Worm (Caenorhabditis elegans) whole organism, L1 larva: ENCODE results near the gene coh-3.

Experiments used
- C16A3.4 ChIP-seq: fragments of 150-350 bp; optimal IDR thresholded peaks from 2 replicates; lab custom pipeline; 2014; ENCODE audit warnings: missing biosample characterization, missing genetic modification characterization
- C34B4.2 ChIP-seq: sonication (generic microtip); optimal IDR thresholded peaks from 2 replicates; lab custom pipeline; 2017; ENCODE audit warnings: mild to moderate bottlenecking, missing genetic modification characterization, missing compliant biosample characterization
- Y116A8C.19 ChIP-seq: sonication (generic microtip); optimal IDR thresholded peaks from 2 replicates; lab custom pipeline; 2016; ENCODE audit warnings: missing compliant biosample characterization, missing genetic modification characterization, borderline replicate concordance
- alr-1 ChIP-seq: fragments of 200-800 bp; sonication (Bioruptor generic); optimal IDR thresholded peaks from 2 replicates; lab custom pipeline; 2018; ENCODE audit warnings: borderline replicate concordance, mild to moderate bottlenecking, missing genetic modification characterization, missing compliant biosample characterization
- aly-2 ChIP-seq: fragments of 150-350 bp; optimal IDR thresholded peaks from 2 replicates; lab custom pipeline; 2014; ENCODE audit warnings: missing biosample characterization, missing genetic modification characterization
- ama-1 ChIP-seq: fragments of 150-350 bp; optimal IDR thresholded peaks from 2 replicates; lab custom pipeline; 2014
- ceh-63 ChIP-seq: fragments of 200-800 bp; sonication (Bioruptor generic); optimal IDR thresholded peaks from 2 replicates; lab custom pipeline; 2018; ENCODE audit warnings: mild to moderate bottlenecking, missing genetic modification characterization, missing compliant biosample characterization
- ces-1 ChIP-seq: fragments of 150-350 bp; optimal IDR thresholded peaks from 2 replicates; lab custom pipeline; 2014; ENCODE audit warnings: missing biosample characterization, missing genetic modification reagents, missing genetic modification characterization
- efl-1 ChIP-seq, 4 experiments: fragments of 150-350 bp; optimal IDR thresholded peaks in 3 of 4; peaks in 1 of 4; 1 replicate in 1 of 4; 2 replicates in 3 of 4; lab custom pipeline; 2014; ENCODE audit warnings: missing biosample characterization in 2 of 4, missing genetic modification characterization in 2 of 4, missing genetic modification reagents in 2 of 4
- efl-3 ChIP-seq: fragments of 200-800 bp; sonication (Bioruptor generic); optimal IDR thresholded peaks from 2 replicates; lab custom pipeline; 2018; ENCODE audit warnings: mild to moderate bottlenecking, missing genetic modification characterization, missing compliant biosample characterization
- elt-3 ChIP-seq, 6 experiments: fragments of 150-350 bp in 1 of 6; sonication (generic microtip); optimal IDR thresholded peaks; 2 replicates each; lab custom pipeline; 2017 to 2018; ENCODE audit warnings: missing biosample characterization in 6 of 6, missing genetic modification characterization in 6 of 6, inconsistent platforms in 1 of 6
- grh-1 ChIP-seq: fragments of 200-800 bp; sonication (Bioruptor generic); IDR thresholded peaks from 2 replicates; pipeline ENCODE4 v1.3.6; 2022; ENCODE audit warnings: missing genetic modification reagents, missing genetic modification characterization, missing compliant biosample characterization
- hlh-4 ChIP-seq: sonication (generic microtip); optimal IDR thresholded peaks from 2 replicates; lab custom pipeline; 2016; ENCODE audit warnings: mild to moderate bottlenecking, missing genetic modification characterization, missing compliant biosample characterization
- irx-1 ChIP-seq: sonication (generic microtip); optimal IDR thresholded peaks from 2 replicates; lab custom pipeline; 2016; ENCODE audit warnings: missing genetic modification characterization, missing compliant biosample characterization
- isw-1 ChIP-seq: fragments of 200-800 bp; sonication (Bioruptor generic); IDR thresholded peaks from 2 replicates; pipeline ENCODE4 v1.3.6; 2022; ENCODE audit warnings: missing genetic modification characterization, missing compliant biosample characterization
- jun-1 ChIP-seq: fragments of 150-350 bp; optimal IDR thresholded peaks from 2 replicates; lab custom pipeline; 2014; ENCODE audit warnings: missing biosample characterization, missing genetic modification reagents, missing genetic modification characterization
- lin-13 ChIP-seq: fragments of 150-350 bp; optimal IDR thresholded peaks from 2 replicates; lab custom pipeline; 2014; ENCODE audit warnings: missing biosample characterization, missing genetic modification reagents, missing genetic modification characterization
- lin-39 ChIP-seq: fragments of 150-350 bp; optimal IDR thresholded peaks from 2 replicates; lab custom pipeline; 2014; ENCODE audit warnings: missing biosample characterization, missing genetic modification reagents, missing genetic modification characterization
- lir-3 ChIP-seq: sonication (generic microtip); optimal IDR thresholded peaks from 2 replicates; lab custom pipeline; 2016; ENCODE audit warnings: mild to moderate bottlenecking, missing genetic modification characterization, moderate library complexity, missing compliant biosample characterization; ENCODE audit not compliant: poor library complexity
- lsy-2 ChIP-seq, 2 experiments: fragments of 150-350 bp; optimal IDR thresholded peaks; 2 replicates each; lab custom pipeline; 2014; ENCODE audit warnings: missing biosample characterization in 2 of 2, missing genetic modification characterization in 2 of 2
- mab-9 ChIP-seq: fragments of 200-800 bp; sonication (Bioruptor generic); IDR thresholded peaks from 2 replicates; pipeline ENCODE4 v1.3.6; 2022; ENCODE audit warnings: missing genetic modification reagents, missing genetic modification characterization, missing compliant biosample characterization
- mep-1 ChIP-seq: fragments of 150-350 bp; optimal IDR thresholded peaks from 2 replicates; lab custom pipeline; 2014; ENCODE audit warnings: missing biosample characterization, missing genetic modification characterization
- nhr-20 ChIP-seq: sonication (generic microtip); optimal IDR thresholded peaks from 2 replicates; lab custom pipeline; 2016; ENCODE audit warnings: mild to moderate bottlenecking, missing genetic modification characterization, missing compliant biosample characterization
- nhr-237 ChIP-seq: fragments of 150-350 bp; optimal IDR thresholded peaks from 2 replicates; lab custom pipeline; 2014; ENCODE audit warnings: missing biosample characterization, missing genetic modification characterization
- nhr-76 ChIP-seq: sonication (generic microtip); optimal IDR thresholded peaks from 2 replicates; lab custom pipeline; 2017; ENCODE audit warnings: missing biosample characterization, missing genetic modification characterization
- nhr-84 ChIP-seq: sonication (generic microtip); optimal IDR thresholded peaks from 2 replicates; lab custom pipeline; 2017; ENCODE audit warnings: missing biosample characterization, missing genetic modification characterization
- nhr-85 ChIP-seq: sonication (generic microtip); peaks from one replicate; lab custom pipeline; 2016; ENCODE audit warnings: missing genetic modification characterization, inconsistent platforms, missing compliant biosample characterization
- pqm-1 ChIP-seq: sonication (generic microtip); optimal IDR thresholded peaks from 3 replicates; lab custom pipeline; 2017; ENCODE audit warnings: missing biosample characterization, missing genetic modification characterization
- snpc-4 ChIP-seq: fragments of 150-350 bp; optimal IDR thresholded peaks from 2 replicates; lab custom pipeline; 2014; ENCODE audit warnings: missing biosample characterization, missing genetic modification characterization
- snu-23 ChIP-seq: sonication (generic microtip); optimal IDR thresholded peaks from 2 replicates; lab custom pipeline; 2016; ENCODE audit warnings: missing genetic modification characterization, missing compliant biosample characterization
- tbx-2 ChIP-seq: sonication (generic microtip); optimal IDR thresholded peaks from 2 replicates; lab custom pipeline; 2016; ENCODE audit warnings: missing genetic modification characterization, missing compliant biosample characterization
- tlp-1 ChIP-seq: fragments of 150-350 bp; optimal IDR thresholded peaks from 2 replicates; lab custom pipeline; 2014; ENCODE audit warnings: missing biosample characterization, missing genetic modification characterization
- unc-130 ChIP-seq: fragments of 150-350 bp; optimal IDR thresholded peaks from 2 replicates; lab custom pipeline; 2017; ENCODE audit warnings: missing biosample characterization, missing genetic modification characterization, inconsistent platforms
- unc-62 ChIP-seq: fragments of 150-350 bp; optimal IDR thresholded peaks from 2 replicates; lab custom pipeline; 2014; ENCODE audit warnings: missing biosample characterization, missing genetic modification reagents, missing genetic modification characterization
- vab-15 ChIP-seq: sonication (generic microtip); optimal IDR thresholded peaks from 2 replicates; lab custom pipeline; 2017; ENCODE audit warnings: missing genotype, mild to moderate bottlenecking, missing genetic modification characterization, missing compliant biosample characterization
- ztf-11 ChIP-seq, 2 experiments: sonication (generic microtip); optimal IDR thresholded peaks; 2 replicates each; lab custom pipeline; 2016 to 2017; ENCODE audit warnings: missing genetic modification characterization in 2 of 2, missing biosample characterization in 1 of 2, missing compliant biosample characterization in 1 of 2
- ztf-4 ChIP-seq: fragments of 150-350 bp; optimal IDR thresholded peaks from 2 replicates; lab custom pipeline; 2014; ENCODE audit warnings: missing biosample characterization, missing genetic modification characterization

The coh-3 gene

ce11 chrV:14432259-14432658, 25.0 kb upstream of the coh-3 start, which contains the start of gene egl-1:
egl-1 (minus strand) TSS chrV:14432359.
- no peak for TF ChIP-seq nhr-76 (tag; lab: Kevin White, UChicago)
- TF ChIP-seq grh-1 (GFP tag; lab: Robert Waterston, UW): no peak
- no peak for TF ChIP-seq ces-1
- no peak for TF ChIP-seq ztf-11 (tag; optimal IDR thresholded peaks at IDR 0.05; lab: Kevin White, UChicago)
- TF ChIP-seq ztf-4 (tag; lab: Kevin White, UChicago): no peak
- TF ChIP-seq snpc-4 (tag; lab: Kevin White, UChicago): no peak
- no peak for TF ChIP-seq jun-1 (tag; lab: Kevin White, UChicago)
- TF ChIP-seq nhr-84 (tag; lab: Kevin White, UChicago): no peak
- no peak for TF ChIP-seq unc-130 (tag; lab: Kevin White, UChicago)
- TF ChIP-seq hlh-4 (tag; lab: Kevin White, UChicago): no peak
- TF ChIP-seq unc-62 (GFP tag; lab: Kevin White, UChicago): no peak
- TF ChIP-seq ama-1 (lab: Kevin White, UChicago): no peak
- no peak for TF ChIP-seq C16A3.4 (tag; lab: Kevin White, UChicago)
- TF ChIP-seq C34B4.2 (tag; lab: Kevin White, UChicago): no peak
- no peak for TF ChIP-seq alr-1 (tag; lab: Kevin White, UChicago)

- TF ChIP-seq unc-130 (tag; lab: Kevin White, UChicago) (no peak), Y116A8C.19 (tag; lab: Kevin White, UChicago) (no peak), lir-3 (tag; lab: Kevin White, UChicago) (no peak), nhr-85 (no peak)
Measured at ce11 chrV:14433584-14433983, 23.6 kb upstream of the coh-3 start.

- no peak for TF ChIP-seq tlp-1 (tag; lab: Kevin White, UChicago)
- no peak for TF ChIP-seq efl-1 (optimal IDR thresholded peaks at IDR 0.05; lab: Kevin White, UChicago)
- peak in 1 of 2 experiments; percentile 73 for TF ChIP-seq efl-1 (GFP tag; optimal IDR thresholded peaks at IDR 0.05 in 1 of 2; lab: Kevin White, UChicago)
- TF ChIP-seq, all 84 proteins: peak for 1
Measured at ce11 chrV:14436195-14436594, 21.0 kb upstream of the coh-3 start.

- no peak for TF ChIP-seq ama-1 (lab: Kevin White, UChicago)
- TF ChIP-seq snu-23 (GFP tag; lab: Kevin White, UChicago): no peak
- TF ChIP-seq vab-15: no peak
Measured at ce11 chrV:14437355-14437754, 19.9 kb upstream of the coh-3 start.

ce11 chrV:14438099-14438739, 19.0 kb upstream of the coh-3 start:
- no peak for TF ChIP-seq tlp-1 (tag; lab: Kevin White, UChicago)
- TF ChIP-seq aly-2 (tag; lab: Kevin White, UChicago): no peak
- no peak for TF ChIP-seq vab-15
- TF ChIP-seq ztf-11 (tag; optimal IDR thresholded peaks at IDR 0.05; lab: Kevin White, UChicago): peak in 1 of 2 experiments; percentile 43
- no peak for TF ChIP-seq irx-1
- TF ChIP-seq nhr-20 (tag; lab: Kevin White, UChicago): no peak
- no peak for TF ChIP-seq ceh-63
- no peak for TF ChIP-seq nhr-76 (tag; lab: Kevin White, UChicago)
- TF ChIP-seq tbx-2 (tag; lab: Kevin White, UChicago): peak; percentile 38
- TF ChIP-seq pqm-1 (tag; lab: Kevin White, UChicago): no peak
- no peak for TF ChIP-seq mab-9 (GFP tag; lab: Robert Waterston, UW)
- TF ChIP-seq mep-1 (tag; lab: Kevin White, UChicago): no peak
- no peak for TF ChIP-seq lsy-2 (tag; optimal IDR thresholded peaks at IDR 0.05; lab: Kevin White, UChicago)

- TF ChIP-seq elt-3 (tag; optimal IDR thresholded peaks at IDR 0.05; lab: Kevin White, UChicago) (peak in 1 of 6 experiments; percentile 8), efl-3 (GFP tag; lab: Kevin White, UChicago) (no peak), ztf-11 (tag; optimal IDR thresholded peaks at IDR 0.05; lab: Kevin White, UChicago) (no peak), lin-13 (GFP tag; lab: Kevin White, UChicago) (no peak), isw-1 (no peak), nhr-237 (no peak), lin-39 (tag; lab: Kevin White, UChicago) (no peak), nhr-20 (tag; lab: Kevin White, UChicago) (no peak)
- TF ChIP-seq, all 84 proteins: peak for 1
Measured at ce11 chrV:14439236-14439635, 18.0 kb upstream of the coh-3 start.
